Worm (Caenorhabditis elegans) whole organism, mixed stage, embryonic: ENCODE results near the gene C47E12.2.

Source experiments
- ceh-83 ChIP-seq: fragments of 200-800 bp; sonication (Bioruptor generic); optimal IDR thresholded peaks from 2 replicates; lab custom pipeline; 2018; ENCODE audit warnings: mild to moderate bottlenecking, missing genetic modification characterization, missing compliant biosample characterization
- ces-1 ChIP-seq: fragments of 150-350 bp; optimal IDR thresholded peaks from 2 replicates; lab custom pipeline; 2014; ENCODE audit warnings: missing biosample characterization, missing genetic modification reagents, missing genetic modification characterization
- cnd-1 ChIP-seq: fragments of 200-800 bp; sonication (Bioruptor generic); optimal IDR thresholded peaks from 2 replicates; lab custom pipeline; 2018; ENCODE audit warnings: mild to moderate bottlenecking, missing genetic modification characterization, missing compliant biosample characterization
- hlh-1 ChIP-seq: fragments of 150-350 bp; optimal IDR thresholded peaks from 2 replicates; lab custom pipeline; 2014; ENCODE audit warnings: missing biosample characterization, missing genetic modification reagents, missing genetic modification characterization
- lsy-2 ChIP-seq: fragments of 150-350 bp; optimal IDR thresholded peaks from 2 replicates; lab custom pipeline; 2014; ENCODE audit warnings: missing biosample characterization, missing genetic modification characterization
- mls-2 ChIP-seq: sonication (generic microtip); optimal IDR thresholded peaks from 2 replicates; lab custom pipeline; 2016; ENCODE audit warnings: mild to moderate bottlenecking, missing genetic modification characterization, moderate library complexity, missing compliant biosample characterization
- nhr-12 ChIP-seq: fragments of 150-350 bp; optimal IDR thresholded peaks from 2 replicates; lab custom pipeline; 2014; ENCODE audit warnings: missing biosample characterization, missing genetic modification characterization
- nhr-237 ChIP-seq: fragments of 150-350 bp; optimal IDR thresholded peaks from 2 replicates; lab custom pipeline; 2014; ENCODE audit warnings: missing biosample characterization, missing genetic modification characterization
- nhr-28 ChIP-seq: fragments of 150-350 bp; optimal IDR thresholded peaks from 2 replicates; lab custom pipeline; 2014; ENCODE audit warnings: missing biosample characterization, missing genetic modification characterization
- pha-4 ChIP-seq: fragments of 150-350 bp; optimal IDR thresholded peaks from 2 replicates; lab custom pipeline; 2018; ENCODE audit warnings: missing biosample characterization, missing genetic modification reagents, missing genetic modification characterization
- snpc-4 ChIP-seq: fragments of 150-350 bp; optimal IDR thresholded peaks from 2 replicates; lab custom pipeline; 2014; ENCODE audit warnings: missing biosample characterization, missing genetic modification characterization
- tbx-8 ChIP-seq: fragments of 200-800 bp; sonication (Bioruptor generic); optimal IDR thresholded peaks from 2 replicates; lab custom pipeline; 2018; ENCODE audit warnings: mild to moderate bottlenecking, missing genetic modification characterization, moderate library complexity, missing compliant biosample characterization
- unc-39 ChIP-seq: fragments of 150-350 bp; optimal IDR thresholded peaks from 2 replicates; lab custom pipeline; 2014; ENCODE audit warnings: missing biosample characterization, missing genetic modification characterization
- zip-8 ChIP-seq: fragments of 150-350 bp; optimal IDR thresholded peaks from 2 replicates; lab custom pipeline; 2014; ENCODE audit warnings: missing biosample characterization, missing genetic modification characterization

DNA sequence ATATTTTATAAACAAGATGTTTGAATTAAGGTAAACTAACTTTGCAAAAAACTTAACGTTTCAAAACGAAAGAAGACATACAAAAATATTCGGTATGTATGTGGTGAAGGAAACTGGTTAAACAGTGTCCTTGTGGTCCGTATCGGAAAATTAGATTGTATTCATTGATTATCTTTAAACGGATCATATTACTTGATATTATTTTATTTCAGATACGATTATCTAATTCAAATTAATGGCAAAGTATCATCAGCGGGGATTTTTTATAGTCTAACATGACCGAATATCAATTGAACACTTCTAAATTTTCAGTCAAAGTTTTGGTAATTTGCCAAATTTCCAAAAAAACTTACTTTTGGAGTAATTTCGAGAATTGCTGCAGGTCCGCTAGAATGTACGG lies 3.5 kb upstream of the C47E12.2 start, which contains the start of gene C47E12.13:
- no peak for TF ChIP-seq cnd-1
- no peak for TF ChIP-seq hlh-1 (tag; lab: Kevin White, UChicago)
- no peak for TF ChIP-seq nhr-12
- TF ChIP-seq lsy-2 = no peak
- no peak for TF ChIP-seq ceh-83
- TF ChIP-seq ces-1 (GFP tag; lab: Kevin White, UChicago) = no peak
- TF ChIP-seq snpc-4 = no peak
- TF ChIP-seq tbx-8 = no peak
- TF ChIP-seq pha-4 (tag; lab: Kevin White, UChicago) = no peak
- TF ChIP-seq unc-39 (tag; lab: Kevin White, UChicago) = no peak
- no peak for TF ChIP-seq nhr-28 (tag; lab: Kevin White, UChicago)
- no peak for TF ChIP-seq zip-8 (tag; lab: Kevin White, UChicago)
- TF ChIP-seq nhr-237 (tag; lab: Kevin White, UChicago) = no peak
- no peak for TF ChIP-seq mls-2 (tag; lab: Kevin White, UChicago)
